Worm (Caenorhabditis elegans): ENCODE measurements around the gene K12H6.5.

The K12H6.5 gene

ce11 chrII:2795413-2795812, 30.6 kb downstream of the K12H6.5 start (continued):
- no peak for TF ChIP-seq mxl-1 (tag; optimal IDR thresholded peaks at IDR 0.05)
- TF ChIP-seq cebp-2 (GFP tag; IDR thresholded peaks at IDR 0.05): no peak
- no peak for TF ChIP-seq hmg-1.2 (GFP tag; IDR thresholded peaks at IDR 0.05)
- no peak for TF ChIP-seq F57A8.1 (GFP tag; optimal IDR thresholded peaks at IDR 0.05)
- TF ChIP-seq madf-10 (tag; optimal IDR thresholded peaks at IDR 0.05): no peak
- TF ChIP-seq ztf-22 (GFP tag; optimal IDR thresholded peaks at IDR 0.05): no peak
- TF ChIP-seq pbrm-1 (GFP tag; IDR thresholded peaks at IDR 0.05): no peak
- TF ChIP-seq rpc-1 (optimal IDR thresholded peaks at IDR 0.05): no peak
- TF ChIP-seq rpc-1 (tag; optimal IDR thresholded peaks at IDR 0.05): no peak
- TF ChIP-seq hlh-12 (tag; optimal IDR thresholded peaks at IDR 0.05): no peak

ce11 chrII:2791693-2792092, 34.3 kb downstream of the K12H6.5 start:
- TF ChIP-seq Y56A3A.18 (GFP tag; IDR thresholded peaks at IDR 0.05) (no peak), Y67H2A.10 (GFP tag; conservative IDR thresholded peaks at IDR 0.05) (no peak), ceh-79 (tag; optimal IDR thresholded peaks at IDR 0.05) (no peak), C17E4.6 (GFP tag; IDR thresholded peaks at IDR 0.05) (no peak), lag-1 (GFP tag; IDR thresholded peaks at IDR 0.05) (no peak), zfh-2 (GFP tag; conservative IDR thresholded peaks at IDR 0.05) (peak; percentile 73), rec-8 (tag; optimal IDR thresholded peaks at IDR 0.05) (no peak)

- TF ChIP-seq egrh-3 (GFP tag; IDR thresholded peaks at IDR 0.05) (peak; percentile 25; the same call in 1 of the 2 replicates), madf-6 (GFP tag; IDR thresholded peaks at IDR 0.05) (peak; percentile 26; the same call in 1 of the 2 replicates), mel-28 (tag; optimal IDR thresholded peaks at IDR 0.05; ENCODE audit: borderline replicate concordance) (no peak), him-1 (tag; optimal IDR thresholded peaks at IDR 0.05) (no peak), F22D6.2 (tag; optimal IDR thresholded peaks at IDR 0.05) (no peak), T26A5.8 (tag; optimal IDR thresholded peaks at IDR 0.05) (no peak), zfh-2 (GFP tag; conservative IDR thresholded peaks at IDR 0.05) (peak; percentile 66; the same call in 1 of the 2 replicates)
Observed at ce11 chrII:2787849-2788248, 38.1 kb downstream of the K12H6.5 start.

ce11 chrII:2787031-2787512, 38.9 kb downstream of the K12H6.5 start, which contains the start of the genes F08D12.12 and srpa-72:
F08D12.12 (minus strand) TSS chrII:2787081.
srpa-72 (plus strand) TSS chrII:2787481.
- TF ChIP-seq tbp1 (GFP tag; optimal IDR thresholded peaks at IDR 0.05): peak; percentile 30
- TF ChIP-seq ceh-40 (GFP tag; IDR thresholded peaks at IDR 0.05): no peak
- peak; percentile 6 for TF ChIP-seq lsl-1 (GFP tag; optimal IDR thresholded peaks at IDR 0.05)
- TF ChIP-seq mcd-1 (GFP tag; IDR thresholded peaks at IDR 0.05): peak; percentile 54
- TF ChIP-seq cebp-1 (GFP tag; IDR thresholded peaks at IDR 0.05): no peak
- TF ChIP-seq cebp-1 (tag; optimal IDR thresholded peaks at IDR 0.05): peak; percentile 16
- TF ChIP-seq nfya-2 (GFP tag; IDR thresholded peaks at IDR 0.05): no peak
- TF ChIP-seq dpl-1 (GFP tag; optimal IDR thresholded peaks at IDR 0.05): no peak
- TF ChIP-seq lin-54 (GFP tag; optimal IDR thresholded peaks at IDR 0.05): peak; percentile 36
- peak; percentile 34; the same call in 1 of the 2 replicates for TF ChIP-seq hmg-1.2 (GFP tag; IDR thresholded peaks at IDR 0.05)
- TF ChIP-seq let-607 (tag; optimal IDR thresholded peaks at IDR 0.05): peak; percentile 5 to 53

- 0 out of 2 replicates have a peak, but pooled peaks have one; percentile 64 for TF ChIP-seq F37B4.10 (GFP tag; IDR thresholded peaks at IDR 0.05)
- TF ChIP-seq sea-2 (GFP tag; IDR thresholded peaks at IDR 0.05): no peak
- no peak for TF ChIP-seq ceh-79 (tag; optimal IDR thresholded peaks at IDR 0.05)
- TF ChIP-seq T26A5.8 (tag; optimal IDR thresholded peaks at IDR 0.05): no peak
- TF ChIP-seq xnd-1 (tag; optimal IDR thresholded peaks at IDR 0.05): no peak
- TF ChIP-seq T07F8.4 (tag; optimal IDR thresholded peaks at IDR 0.05): no peak
- peak; percentile 86; the same call in 1 of the 2 replicates for TF ChIP-seq egrh-3 (GFP tag; IDR thresholded peaks at IDR 0.05)
- TF ChIP-seq egl-44 (GFP tag; IDR thresholded peaks at IDR 0.05): no peak
- TF ChIP-seq nhr-90 (tag; optimal IDR thresholded peaks at IDR 0.05): no peak
- no peak for TF ChIP-seq nhr-179 (tag; optimal IDR thresholded peaks at IDR 0.05)
- peak; percentile 88 for TF ChIP-seq zfh-2 (GFP tag; conservative IDR thresholded peaks at IDR 0.05)
- TF ChIP-seq let-607 (tag; optimal IDR thresholded peaks at IDR 0.05): no peak
Observed at ce11 chrII:2785787-2786186, 40.2 kb downstream of the K12H6.5 start.

All from whole organism, young adult.